Worm (Caenorhabditis elegans): ENCODE measurements around the gene F02C12.2.
A peak's percentile ranks its signal among the peaks of the same experiment; 100 is the strongest.

The F02C12.2 gene

ce11 chrX:13396550-13397023 is 2.5 kb downstream of the F02C12.2 start, which contains the start of gene F02C12.3 (continued):
- TF ChIP-seq madf-9 (GFP tag; conservative IDR thresholded peaks at IDR 0.05) (no peak), ZK337.2 (GFP tag; IDR thresholded peaks at IDR 0.05) (no peak), fkh-10 (GFP tag; optimal IDR thresholded peaks at IDR 0.05) (peak; percentile 2), hlh-30 (tag; optimal IDR thresholded peaks at IDR 0.05; ENCODE audit: insufficient read depth) (peak; percentile 74), ztf-7 (tag; optimal IDR thresholded peaks at IDR 0.05) (peak; percentile 20), snpc-4 (tag; optimal IDR thresholded peaks at IDR 0.05) (no peak), madf-5 (GFP tag; IDR thresholded peaks at IDR 0.05) (no peak), ceh-32 (tag; optimal IDR thresholded peaks at IDR 0.05; ENCODE audit: poor library complexity) (no peak), gei-8 (GFP tag; optimal IDR thresholded peaks at IDR 0.05) (no peak), F49E8.2 (tag; optimal IDR thresholded peaks at IDR 0.05; ENCODE audit: borderline replicate concordance) (no peak), unc-130 (GFP tag; optimal IDR thresholded peaks at IDR 0.05) (no peak), daf-16 (GFP tag; optimal IDR thresholded peaks at IDR 0.05) (peak in 1 of 2 experiments; percentile 70), daf-16 (tag; optimal IDR thresholded peaks at IDR 0.05) (peak; percentile 74)

- TF ChIP-seq dmd-8 (GFP tag; IDR thresholded peaks at IDR 0.05) (no peak), aha-1 (tag) (peak; percentile 33), hif-1 (tag; optimal IDR thresholded peaks at IDR 0.05) (no peak), unc-130 (GFP tag; optimal IDR thresholded peaks at IDR 0.05) (no peak), mdt-29 (GFP tag; IDR thresholded peaks at IDR 0.05) (no peak), egl-27 (tag; optimal IDR thresholded peaks at IDR 0.05) (no peak), nhr-76 (tag; optimal IDR thresholded peaks at IDR 0.05) (no peak), unc-62 (GFP tag; optimal IDR thresholded peaks at IDR 0.05 in 1 of 2) (no peak), unc-62 (tag; optimal IDR thresholded peaks at IDR 0.05) (no peak), nhr-28 (tag; optimal IDR thresholded peaks at IDR 0.05) (no peak)
Measured at ce11 chrX:13394971-13395370, 4.2 kb downstream of the F02C12.2 start, which contains the start of gene irld-2. irld-2 (minus strand) TSS chrX:13395071.

- no peak for TF ChIP-seq nhr-41 (GFP tag; IDR thresholded peaks at IDR 0.05)
- no peak for TF ChIP-seq nhr-76 (tag; optimal IDR thresholded peaks at IDR 0.05)
- no peak for TF ChIP-seq nhr-28 (tag; optimal IDR thresholded peaks at IDR 0.05)
- TF ChIP-seq madf-5 (GFP tag; IDR thresholded peaks at IDR 0.05): no peak
- no peak for TF ChIP-seq mes-2 (tag; optimal IDR thresholded peaks at IDR 0.05; ENCODE audit: poor library complexity, severe bottlenecking)
- TF ChIP-seq unc-62 (GFP tag; optimal IDR thresholded peaks at IDR 0.05 in 1 of 2): peak in 1 of 2 experiments; percentile 59
- TF ChIP-seq unc-62 (tag; optimal IDR thresholded peaks at IDR 0.05): no peak
- peak; percentile 48 for TF ChIP-seq mxl-3 (GFP tag; optimal IDR thresholded peaks at IDR 0.05)
- no peak for TF ChIP-seq vab-7 (GFP tag; IDR thresholded peaks at IDR 0.05)
- TF ChIP-seq F26F4.8 (GFP tag; conservative IDR thresholded peaks at IDR 0.05): no peak
- no peak for TF ChIP-seq zfp-3 (GFP tag; conservative IDR thresholded peaks at IDR 0.05)
- TF ChIP-seq zip-11 (GFP tag; IDR thresholded peaks at IDR 0.05): no peak
- TF ChIP-seq lin-39 (tag; optimal IDR thresholded peaks at IDR 0.05): no peak
- no peak for TF ChIP-seq nhr-42 (GFP tag; IDR thresholded peaks at IDR 0.05)
- TF ChIP-seq nhr-48 (tag; optimal IDR thresholded peaks at IDR 0.05): peak; percentile 5
- no peak for TF ChIP-seq T20F7.1 (GFP tag; optimal IDR thresholded peaks at IDR 0.05)
- TF ChIP-seq attf-4 (tag; optimal IDR thresholded peaks at IDR 0.05): no peak
- no peak for TF ChIP-seq nhr-10 (tag; optimal IDR thresholded peaks at IDR 0.05)
- TF ChIP-seq lir-3 (tag; optimal IDR thresholded peaks at IDR 0.05): no peak
- TF ChIP-seq mxl-2 (GFP tag; conservative IDR thresholded peaks at IDR 0.05): no peak
- TF ChIP-seq lin-29 (GFP tag; IDR thresholded peaks at IDR 0.05): no peak
- no peak for TF ChIP-seq pqm-1 (tag; optimal IDR thresholded peaks at IDR 0.05)
- TF ChIP-seq spr-1 (tag; optimal IDR thresholded peaks at IDR 0.05): no peak
- TF ChIP-seq dmd-9 (GFP tag; IDR thresholded peaks at IDR 0.05): no peak
- TF ChIP-seq nhr-111 (GFP tag; optimal IDR thresholded peaks at IDR 0.05): no peak
Measured at ce11 chrX:13388829-13389228, 10.3 kb downstream of the F02C12.2 start.

Measured in whole organism, L4 larva.